Fruit fly (Drosophila melanogaster): Measurements from ENCODE around the gene Srp72.

Gene Srp72

DNA sequence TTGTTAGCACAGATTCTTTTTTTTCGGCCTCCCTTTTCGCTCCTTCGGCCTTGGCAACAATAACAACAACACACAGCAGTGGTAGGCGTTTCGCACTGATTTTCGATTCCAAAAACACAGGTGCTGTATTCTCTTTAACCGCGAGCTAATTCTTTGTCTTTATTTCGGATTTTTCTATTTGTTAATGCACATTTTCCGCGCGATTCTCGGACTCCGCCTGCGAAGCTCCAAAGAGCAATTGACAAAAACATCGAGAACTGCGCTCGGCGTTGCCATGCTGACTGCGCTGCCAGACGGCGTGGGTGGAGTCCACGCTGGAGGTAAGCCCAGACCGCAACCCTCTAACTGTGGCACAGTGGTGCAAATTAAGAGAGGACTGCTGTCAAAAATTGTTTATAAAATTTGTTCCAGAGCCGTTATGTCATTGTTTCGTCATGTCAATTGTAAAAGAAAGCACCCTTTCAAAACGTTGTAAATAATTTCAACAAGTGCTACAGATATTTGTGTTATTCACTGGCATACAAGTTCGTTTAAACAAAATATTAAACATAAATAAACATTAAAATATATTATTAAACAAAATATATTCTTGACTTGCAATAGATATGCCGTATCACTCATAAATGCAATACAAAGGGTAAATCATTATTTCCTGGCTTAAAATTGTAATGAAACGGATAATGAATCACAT is 31.0 kb upstream of the Srp72 start, which contains the start of the genes DPCoAC and CG5180 (continued):
- TF ChIP-seq Vsx1 (GFP tag; optimal IDR thresholded peaks at IDR 0.05) (no peak), CG6765 (GFP tag; optimal IDR thresholded peaks at IDR 0.05) (no peak), pum (GFP tag; optimal IDR thresholded peaks at IDR 0.05) (peak; percentile 64), Usf (GFP tag; optimal IDR thresholded peaks at IDR 0.05) (peak; percentile 39), lola (GFP tag; optimal IDR thresholded peaks at IDR 0.05) (peak in 1 of 3 experiments; percentile 58), Hey (tag; optimal IDR thresholded peaks at IDR 0.05) (no peak), CG34422 (GFP tag; IDR thresholded peaks at IDR 0.05) (peak; percentile 75), ftz-f1 (GFP tag; optimal IDR thresholded peaks at IDR 0.05) (peak; percentile 90), tin (GFP tag; optimal IDR thresholded peaks at IDR 0.05) (peak; percentile 72), CG13287 (GFP tag; IDR thresholded peaks at IDR 0.05; ENCODE audit: partially characterized antibody) (peak; percentile 52), CrebB (tag; optimal IDR thresholded peaks at IDR 0.05) (peak; percentile 58), Dp (GFP tag; optimal IDR thresholded peaks at IDR 0.05) (no peak), CG3407 (GFP tag; optimal IDR thresholded peaks at IDR 0.05) (no peak), tna (GFP tag; IDR thresholded peaks at IDR 0.05; ENCODE audit: partially characterized antibody) (0 out of 2 replicates have a peak, but pooled peaks have one; percentile 39), CG13123 (GFP tag; optimal IDR thresholded peaks at IDR 0.05) (peak; percentile 51), nmo (GFP tag; optimal IDR thresholded peaks at IDR 0.05) (peak; percentile 51), CG13424 (tag; optimal IDR thresholded peaks at IDR 0.05) (peak; percentile 61), jumu (GFP tag; optimal IDR thresholded peaks at IDR 0.05) (peak; percentile 77), CG7357 (GFP tag; IDR thresholded peaks at IDR 0.05) (peak; percentile 50; the same call in 1 of the 3 replicates), sug (tag; optimal IDR thresholded peaks at IDR 0.05) (peak; percentile 68), Asciz (GFP tag; optimal IDR thresholded peaks at IDR 0.05) (no peak), dysf (GFP tag; IDR thresholded peaks at IDR 0.05) (peak; percentile 73), CG6254 (GFP tag; optimal IDR thresholded peaks at IDR 0.05) (peak; percentile 12), peb (GFP tag; IDR thresholded peaks at IDR 0.05) (0 out of 2 replicates have a peak, but pooled peaks have one; percentile 28), Scr (GFP tag; IDR thresholded peaks at IDR 0.05; ENCODE audit: partially characterized antibody) (peak; percentile 40), CG3163 (GFP tag; optimal IDR thresholded peaks at IDR 0.05) (peak; percentile 76), Meics (GFP tag; optimal IDR thresholded peaks at IDR 0.05) (peak; percentile 37), Abd-B (GFP tag; optimal IDR thresholded peaks at IDR 0.05) (peak; percentile 61), CG32532 (GFP tag; IDR thresholded peaks at IDR 0.05) (peak; percentile 86), onecut (GFP tag; IDR thresholded peaks at IDR 0.05) (peak; percentile 30), Gsc (GFP tag; IDR thresholded peaks at IDR 0.05) (no peak), gcm (GFP tag; optimal IDR thresholded peaks at IDR 0.05) (no peak), Fer3 (tag; optimal IDR thresholded peaks at IDR 0.05) (peak; percentile 54), CG7745 (tag; optimal IDR thresholded peaks at IDR 0.05) (no peak), CG30020 (tag; optimal IDR thresholded peaks at IDR 0.05) (peak; percentile 32), CG7556 (GFP tag; optimal IDR thresholded peaks at IDR 0.05) (peak; percentile 36), cato (GFP tag; optimal IDR thresholded peaks at IDR 0.05; ENCODE audit: borderline replicate concordance) (no peak), shn (GFP tag; optimal IDR thresholded peaks at IDR 0.05) (peak; percentile 63), MBD-R2 (GFP tag; IDR thresholded peaks at IDR 0.05) (peak; percentile 54), nerfin-1 (tag; optimal IDR thresholded peaks at IDR 0.05) (peak; percentile 14), Kr (GFP tag; optimal IDR thresholded peaks at IDR 0.05) (no peak), CG10209 (GFP tag; optimal IDR thresholded peaks at IDR 0.05) (peak; percentile 28), CG8388 (GFP tag; optimal IDR thresholded peaks at IDR 0.05) (peak; percentile 30), Opbp (GFP tag; IDR thresholded peaks at IDR 0.05; ENCODE audit: partially characterized antibody) (peak; percentile 82), CG1792 (GFP tag; optimal IDR thresholded peaks at IDR 0.05) (peak; percentile 33), CG17568 (GFP tag; optimal IDR thresholded peaks at IDR 0.05) (peak; percentile 6), trem (tag; optimal IDR thresholded peaks at IDR 0.05) (peak; percentile 37), ro (GFP tag; IDR thresholded peaks at IDR 0.05) (peak; percentile 43)
